Fruit fly (Drosophila melanogaster): ENCODE results near the gene mira.

The mira gene

DNA sequence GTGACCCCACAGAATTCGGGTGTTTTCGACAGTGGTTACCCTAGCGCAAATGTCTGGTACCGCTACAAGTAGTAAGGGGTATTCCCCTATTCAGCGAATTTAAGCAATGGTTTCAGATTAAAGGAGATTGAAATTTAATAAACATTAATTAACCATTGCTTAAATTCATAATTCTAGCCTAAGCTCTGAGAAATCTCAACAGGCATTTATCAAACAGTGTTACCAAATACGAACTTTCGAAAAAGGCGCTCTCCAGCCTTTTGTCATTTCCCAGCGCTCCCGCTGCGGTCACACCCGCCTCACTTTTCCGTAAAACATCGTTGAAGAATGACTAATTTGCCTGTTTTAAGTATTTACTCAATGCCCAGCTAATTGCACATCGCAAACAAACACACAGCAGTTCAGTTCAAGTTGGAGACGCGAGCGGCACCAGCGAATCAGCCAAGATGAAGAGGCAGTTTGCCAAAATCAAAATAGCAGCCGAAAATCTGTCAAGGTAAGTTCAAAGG lies 30.0 kb downstream of the mira start, which contains the start of the genes Surf6 and RhoGAP92B (continued):
- TF ChIP-seq eyg (GFP tag; optimal IDR thresholded peaks at IDR 0.05) (peak; percentile 43), CG3281 (GFP tag; optimal IDR thresholded peaks at IDR 0.05) (peak; percentile 73), phol (tag; optimal IDR thresholded peaks at IDR 0.05) (peak; percentile 77), CG11247 (GFP tag; IDR thresholded peaks at IDR 0.05) (no peak), CG11695 (GFP tag; IDR thresholded peaks at IDR 0.05) (0 out of 3 replicates have a peak, but pooled peaks have one; percentile 25), CG9797 (GFP tag; optimal IDR thresholded peaks at IDR 0.05) (peak; percentile 94), CG10462 (GFP tag; optimal IDR thresholded peaks at IDR 0.05) (peak; percentile 53), CG17829 (tag; optimal IDR thresholded peaks at IDR 0.05) (peak; percentile 77), danr (GFP tag; IDR thresholded peaks at IDR 0.05) (no peak), GATAe (GFP tag; conservative IDR thresholded peaks at IDR 0.05) (no peak), Mrtf (GFP tag; IDR thresholded peaks at IDR 0.05) (no peak), CG34224 (GFP tag; IDR thresholded peaks at IDR 0.05; ENCODE audit: partially characterized antibody) (no peak), unc-4 (GFP tag; IDR thresholded peaks at IDR 0.05; ENCODE audit: partially characterized antibody) (peak; percentile 45; the same call in 1 of the 2 replicates), pan (optimal IDR thresholded peaks at IDR 0.05) (no peak), pan (GFP tag; optimal IDR thresholded peaks at IDR 0.05 in 1 of 2, IDR thresholded peaks at IDR 0.05 in 1 of 2) (peak in 1 of 2 experiments; percentile 30), HLH4C (GFP tag; IDR thresholded peaks at IDR 0.05; ENCODE audit: partially characterized antibody) (peak; percentile 59; the same call in 1 of the 3 replicates), Ada2b (GFP tag; IDR thresholded peaks at IDR 0.05) (0 out of 2 replicates have a peak, but pooled peaks have one; percentile 18), CG8281 (tag; optimal IDR thresholded peaks at IDR 0.05) (no peak), bab2 (GFP tag; optimal IDR thresholded peaks at IDR 0.05) (peak; percentile 56), mam (GFP tag; optimal IDR thresholded peaks at IDR 0.05) (peak; percentile 71), CG15479 (GFP tag; optimal IDR thresholded peaks at IDR 0.05) (no peak), sisA (GFP tag; IDR thresholded peaks at IDR 0.05) (peak; percentile 36; the same call in 1 of the 2 replicates), CG13287 (GFP tag; IDR thresholded peaks at IDR 0.05; ENCODE audit: partially characterized antibody) (peak; percentile 78), lilli (GFP tag; optimal IDR thresholded peaks at IDR 0.05) (peak; percentile 71), CG2129 (GFP tag; IDR thresholded peaks at IDR 0.05; ENCODE audit: partially characterized antibody) (no peak), CG8290 (GFP tag; optimal IDR thresholded peaks at IDR 0.05) (peak; percentile 34), CG8290 (tag; optimal IDR thresholded peaks at IDR 0.05) (peak; percentile 31 to 64), cato (GFP tag; optimal IDR thresholded peaks at IDR 0.05; ENCODE audit: borderline replicate concordance) (no peak), NC2α (GFP tag; optimal IDR thresholded peaks at IDR 0.05) (peak; percentile 69), Lhr (GFP tag; optimal IDR thresholded peaks at IDR 0.05) (peak; percentile 84), pb (GFP tag; optimal IDR thresholded peaks at IDR 0.05) (peak; percentile 60), hb (GFP tag; IDR thresholded peaks at IDR 0.05; ENCODE audit: partially characterized antibody) (no peak), zen (tag; optimal IDR thresholded peaks at IDR 0.05) (peak; percentile 53), CG4617 (GFP tag; optimal IDR thresholded peaks at IDR 0.05; ENCODE audit: borderline replicate concordance) (peak; percentile 79), CG3407 (GFP tag; optimal IDR thresholded peaks at IDR 0.05) (peak; percentile 17), CG10565 (GFP tag; optimal IDR thresholded peaks at IDR 0.05) (no peak), al (GFP tag; IDR thresholded peaks at IDR 0.05) (no peak), prd (optimal IDR thresholded peaks at IDR 0.05) (no peak), prd (GFP tag; IDR thresholded peaks at IDR 0.05) (peak; percentile 62; the same call in 2 of the 3 replicates), CG10147 (GFP tag; optimal IDR thresholded peaks at IDR 0.05) (peak; percentile 38), CG17186 (GFP tag; optimal IDR thresholded peaks at IDR 0.05) (peak; percentile 91), CG11560 (tag; IDR thresholded peaks at IDR 0.05) (no peak), CG12659 (GFP tag; optimal IDR thresholded peaks at IDR 0.05) (peak; percentile 88), ewg (GFP tag; optimal IDR thresholded peaks at IDR 0.05) (peak; percentile 40), Oaz (GFP tag; IDR thresholded peaks at IDR 0.05) (no peak), CG7786 (GFP tag; optimal IDR thresholded peaks at IDR 0.05) (peak; percentile 57), Xrp1 (GFP tag; IDR thresholded peaks at IDR 0.05) (peak; percentile 50; the same call in 1 of the 2 replicates), crol (GFP tag; IDR thresholded peaks at IDR 0.05) (no peak), Dp (GFP tag; optimal IDR thresholded peaks at IDR 0.05) (peak; percentile 75), CG3838 (GFP tag; optimal IDR thresholded peaks at IDR 0.05) (no peak)
